Fruit fly (Drosophila melanogaster): ENCODE results near the gene CG34269.

DNA sequence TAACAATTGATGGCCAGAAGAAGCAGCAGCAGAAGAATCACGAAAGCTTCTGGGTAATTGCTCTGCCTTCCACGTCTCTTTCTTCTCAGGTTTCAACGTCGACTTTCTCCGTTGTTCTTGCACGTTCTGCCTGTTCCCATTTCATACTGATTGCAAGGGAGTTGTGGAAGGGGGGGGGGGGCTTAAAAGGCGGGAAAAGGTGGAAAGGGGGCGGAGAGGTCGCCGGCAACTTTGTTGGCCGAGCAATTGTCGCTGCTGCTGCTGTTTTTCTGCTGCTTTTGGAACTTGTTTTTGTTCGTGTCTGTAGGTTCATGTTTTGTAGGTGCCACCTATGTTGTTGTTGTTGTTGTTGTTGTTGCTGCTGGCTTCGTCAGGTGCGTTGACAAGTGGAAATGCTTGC lies 37.4 kb downstream of the CG34269 start:
- TF ChIP-seq CG33017 (tag; optimal IDR thresholded peaks at IDR 0.05) = no peak
- TF ChIP-seq pad (GFP tag; optimal IDR thresholded peaks at IDR 0.05) = no peak

Measured in whole organism, adult.